Fruit fly (Drosophila melanogaster) whole organism, embryonic: ENCODE data around the gene CG43273.

Experiments
- Awh ChIP-seq: fragments of 200-800 bp; sonication (Bioruptor generic); IDR thresholded peaks from 2 replicates; pipeline ENCODE4, ENCODE4 v1.3.6; 2022; ENCODE audit warnings: missing biosample characterization, missing genetic modification characterization
- CG10209 ChIP-seq: fragments of 200-800 bp; sonication (Bioruptor generic); optimal IDR thresholded peaks from 3 replicates; lab custom pipeline; 2017; ENCODE audit warnings: missing biosample characterization, mild to moderate bottlenecking, missing genetic modification characterization, missing genetic modification reagents
- CG10267 ChIP-seq: fragments of 200-800 bp; sonication (Bioruptor generic); optimal IDR thresholded peaks from 2 replicates; lab custom pipeline; 2018; ENCODE audit warnings: missing biosample characterization, mild to moderate bottlenecking, missing genetic modification characterization, moderate library complexity
- CG12104 ChIP-seq: fragments of 200-800 bp; sonication (Bioruptor generic); optimal IDR thresholded peaks from 3 replicates; lab custom pipeline; 2016; ENCODE audit warnings: missing biosample characterization, missing genetic modification characterization
- CG12391 ChIP-seq: fragments of 200-800 bp; sonication (Bioruptor generic); optimal IDR thresholded peaks from 3 replicates; lab custom pipeline; 2018; ENCODE audit warnings: missing biosample characterization, mild to moderate bottlenecking, missing genetic modification characterization, moderate library complexity
- CG12659 ChIP-seq: fragments of 200-800 bp; sonication (Bioruptor generic); optimal IDR thresholded peaks from 3 replicates; lab custom pipeline; 2017; ENCODE audit warnings: mild to moderate bottlenecking, missing biosample characterization, missing genetic modification reagents, missing genetic modification characterization
- CG13424 ChIP-seq: fragments of 200-800 bp; sonication (Bioruptor generic); optimal IDR thresholded peaks from 2 replicates; lab custom pipeline; 2019; ENCODE audit warnings: missing biosample characterization, mild to moderate bottlenecking, missing genetic modification characterization, moderate library complexity
- CG14710 ChIP-seq: fragments of 200-800 bp; sonication (Bioruptor generic); optimal IDR thresholded peaks from 3 replicates; lab custom pipeline; 2019; ENCODE audit warnings: missing biosample characterization, mild to moderate bottlenecking, missing genetic modification characterization, moderate library complexity
- CG16779 ChIP-seq: fragments of 200-800 bp; sonication (Bioruptor generic); IDR thresholded peaks from 2 replicates; pipeline ENCODE4 v1.3.6; 2022; ENCODE audit warnings: missing biosample characterization, missing genetic modification characterization
- CG17829 ChIP-seq: fragments of 200-800 bp; optimal IDR thresholded peaks from 2 replicates; lab custom pipeline; 2019; ENCODE audit warnings: missing biosample characterization, mild to moderate bottlenecking, missing genetic modification characterization, moderate library complexity
- CG18262 ChIP-seq: fragments of 200-800 bp; optimal IDR thresholded peaks from 3 replicates; lab custom pipeline; 2019; ENCODE audit warnings: missing biosample characterization, mild to moderate bottlenecking, missing genetic modification characterization, moderate library complexity
- CG18764 ChIP-seq: fragments of 200-800 bp; sonication (Bioruptor generic); optimal IDR thresholded peaks from 3 replicates; lab custom pipeline; 2016; ENCODE audit warnings: missing biosample characterization, missing genetic modification characterization
- CG2116 ChIP-seq: fragments of 200-800 bp; sonication (Bioruptor generic); optimal IDR thresholded peaks from 3 replicates; lab custom pipeline; 2018; ENCODE audit warnings: missing biosample characterization, mild to moderate bottlenecking, missing genetic modification characterization
- CG30020 ChIP-seq: fragments of 200-800 bp; optimal IDR thresholded peaks from 2 replicates; lab custom pipeline; 2019; ENCODE audit warnings: missing biosample characterization, mild to moderate bottlenecking, missing genetic modification characterization, moderate library complexity
- CG30403 ChIP-seq: fragments of 200-800 bp; sonication (Bioruptor generic); optimal IDR thresholded peaks from 3 replicates; lab custom pipeline; 2016; ENCODE audit warnings: missing biosample characterization, missing genetic modification characterization
- CG3281 ChIP-seq: fragments of 200-800 bp; sonication (Bioruptor generic); optimal IDR thresholded peaks from 3 replicates; lab custom pipeline; 2017; ENCODE audit warnings: missing biosample characterization, mild to moderate bottlenecking, missing genetic modification characterization
- CG33557 ChIP-seq: fragments of 200-800 bp; sonication (Bioruptor generic); optimal IDR thresholded peaks from 2 replicates; lab custom pipeline; 2019; ENCODE audit warnings: missing biosample characterization, mild to moderate bottlenecking, missing genetic modification characterization, moderate library complexity
- CG4282 ChIP-seq: fragments of 200-800 bp; sonication (Bioruptor generic); optimal IDR thresholded peaks from 2 replicates; lab custom pipeline; 2016; ENCODE audit warnings: missing biosample characterization, missing genetic modification characterization
- CG4854 ChIP-seq: fragments of 200-800 bp; sonication (Bioruptor generic); optimal IDR thresholded peaks from 2 replicates; lab custom pipeline; 2016; ENCODE audit warnings: missing biosample characterization, missing genetic modification characterization, inconsistent platforms
- CG6683 ChIP-seq: fragments of 200-800 bp; sonication (Bioruptor generic); optimal IDR thresholded peaks from 2 replicates; lab custom pipeline; 2017; ENCODE audit warnings: missing biosample characterization, mild to moderate bottlenecking, missing genetic modification characterization, missing genetic modification reagents
- CG9727 ChIP-seq: fragments of 200-800 bp; sonication (Bioruptor generic); optimal IDR thresholded peaks from 3 replicates; lab custom pipeline; 2017; ENCODE audit warnings: missing biosample characterization, mild to moderate bottlenecking, missing genetic modification characterization
- CG9932 ChIP-seq: fragments of 200-800 bp; sonication (Bioruptor generic); IDR thresholded peaks from 2 replicates; pipeline ENCODE4 v1.3.6; 2022; ENCODE audit warnings: missing biosample characterization, missing genetic modification characterization
- Dbx ChIP-seq: fragments of 200-800 bp; sonication (Bioruptor generic); IDR thresholded peaks from 3 replicates; pipeline ENCODE4 v1.3.6; 2022; ENCODE audit warnings: missing biosample characterization, missing genetic modification characterization
- Dek ChIP-seq: fragments of 200-800 bp; sonication (Bioruptor generic); optimal IDR thresholded peaks from 3 replicates; lab custom pipeline; 2019; ENCODE audit warnings: missing biosample characterization, mild to moderate bottlenecking, missing genetic modification characterization, moderate library complexity
- Ets65A ChIP-seq: fragments of 200-800 bp; sonication (Bioruptor generic); peaks from one replicate; lab custom pipeline; 2016; ENCODE audit warnings: missing biosample characterization, missing genetic modification characterization
- Hr3 ChIP-seq: fragments of 200-800 bp; sonication (Bioruptor generic); optimal IDR thresholded peaks from 3 replicates; lab custom pipeline; 2016; ENCODE audit warnings: missing biosample characterization, missing genetic modification characterization
- Meics ChIP-seq: fragments of 200-800 bp; sonication (Bioruptor generic); optimal IDR thresholded peaks from 2 replicates; lab custom pipeline; 2017; ENCODE audit warnings: missing biosample characterization, mild to moderate bottlenecking, missing genetic modification characterization
- Scr ChIP-seq: fragments of 200-800 bp; sonication (Bioruptor generic); IDR thresholded peaks from 2 replicates; pipeline ENCODE4 v1.3.6; 2022; ENCODE audit warnings: missing biosample characterization, missing genetic modification characterization; ENCODE audit not compliant: partially characterized antibody
- Side ChIP-seq: fragments of 200-800 bp; sonication (Bioruptor generic); optimal IDR thresholded peaks from 2 replicates; lab custom pipeline; 2016; ENCODE audit warnings: missing biosample characterization, missing genetic modification characterization
- Trl ChIP-seq, 3 experiments: fragments of >200 bp in 2 of 3; fragments of 200-800 bp in 1 of 3; sonication (Bioruptor generic) in 1 of 3; optimal IDR thresholded peaks; 2 replicates in 1 of 3; 3 replicates in 2 of 3; lab custom pipeline; 2016 to 2017; ENCODE audit warnings: missing biosample characterization in 1 of 3, missing genetic modification characterization in 1 of 3
- Xbp1 ChIP-seq: fragments of 200-800 bp; sonication (Bioruptor generic); optimal IDR thresholded peaks from 3 replicates; lab custom pipeline; 2016; ENCODE audit warnings: missing biosample characterization, mild to moderate bottlenecking, missing genetic modification characterization
- caup ChIP-seq: fragments of 200-800 bp; sonication (Bioruptor generic); optimal IDR thresholded peaks from 3 replicates; lab custom pipeline; 2017; ENCODE audit warnings: missing biosample characterization, mild to moderate bottlenecking, missing genetic modification characterization, moderate library complexity; ENCODE audit not compliant: severe bottlenecking
- cwo ChIP-seq: fragments of 200-800 bp; sonication (Bioruptor generic); optimal IDR thresholded peaks from 3 replicates; lab custom pipeline; 2017; ENCODE audit warnings: missing biosample characterization, missing genetic modification characterization, mild to moderate bottlenecking, moderate library complexity, missing genetic modification reagents
- dan ChIP-seq: fragments of 200-800 bp; sonication (Bioruptor generic); IDR thresholded peaks from 2 replicates; pipeline ENCODE4 v1.3.6; 2022; ENCODE audit warnings: missing biosample characterization, missing genetic modification characterization
- dati ChIP-seq: fragments of 200-800 bp; sonication (Bioruptor generic); IDR thresholded peaks from 2 replicates; pipeline ENCODE4 v1.3.6; 2022; ENCODE audit warnings: missing biosample characterization, missing genetic modification characterization
- dpn ChIP-seq, 2 experiments: fragments of 200-800 bp; sonication (Bioruptor generic); optimal IDR thresholded peaks; 3 replicates each; lab custom pipeline; 2016; ENCODE audit warnings: missing biosample characterization in 2 of 2, missing genetic modification characterization in 2 of 2
- kah ChIP-seq: fragments of 200-800 bp; sonication (Bioruptor generic); optimal IDR thresholded peaks from 2 replicates; lab custom pipeline; 2018; ENCODE audit warnings: missing biosample characterization, mild to moderate bottlenecking, missing genetic modification characterization
- lbe ChIP-seq: fragments of 200-800 bp; sonication (Bioruptor generic); optimal IDR thresholded peaks from 2 replicates; lab custom pipeline; 2016; ENCODE audit warnings: missing biosample characterization, mild to moderate bottlenecking, missing genetic modification characterization
- lola ChIP-seq, 3 experiments: fragments of >200 bp in 2 of 3; fragments of 200-800 bp in 1 of 3; sonication (Bioruptor generic) in 1 of 3; optimal IDR thresholded peaks; 2 replicates each; lab custom pipeline; 2017 to 2019; ENCODE audit warnings: missing biosample characterization in 3 of 3, missing genetic modification characterization in 3 of 3, mild to moderate bottlenecking in 1 of 3, moderate library complexity in 1 of 3
- mld ChIP-seq: fragments of 200-800 bp; sonication (Bioruptor generic); IDR thresholded peaks from 3 replicates; pipeline ENCODE4 v1.3.6; 2022; ENCODE audit warnings: missing biosample characterization, missing genetic modification characterization; ENCODE audit not compliant: partially characterized antibody
- nmo ChIP-seq: fragments of 200-800 bp; sonication (Bioruptor generic); optimal IDR thresholded peaks from 2 replicates; lab custom pipeline; 2018; ENCODE audit warnings: missing biosample characterization, mild to moderate bottlenecking, missing genetic modification characterization, moderate library complexity
- odd ChIP-seq: fragments of 200-800 bp; sonication (Bioruptor generic); optimal IDR thresholded peaks from 2 replicates; lab custom pipeline; 2017; ENCODE audit warnings: missing biosample characterization, mild to moderate bottlenecking, missing genetic modification characterization
- phol ChIP-seq: fragments of 200-800 bp; sonication (Bioruptor generic); optimal IDR thresholded peaks from 3 replicates; lab custom pipeline; 2018; ENCODE audit warnings: missing biosample characterization, mild to moderate bottlenecking, missing genetic modification characterization, moderate library complexity
- pzg ChIP-seq: fragments of 200-800 bp; sonication (Bioruptor generic); optimal IDR thresholded peaks from 3 replicates; lab custom pipeline; 2018; ENCODE audit warnings: missing biosample characterization, mild to moderate bottlenecking, missing genetic modification characterization, moderate library complexity
- run ChIP-seq: fragments of 200-800 bp; sonication (Bioruptor generic); optimal IDR thresholded peaks from 3 replicates; lab custom pipeline; 2018; ENCODE audit warnings: missing biosample characterization, mild to moderate bottlenecking, missing genetic modification characterization
- sc ChIP-seq, 3 experiments: fragments of >200 bp in 2 of 3; fragments of 200-800 bp in 1 of 3; sonication (Bioruptor generic) in 1 of 3; optimal IDR thresholded peaks; 2 replicates in 2 of 3; 3 replicates in 1 of 3; lab custom pipeline; 2017; ENCODE audit warnings: mild to moderate bottlenecking in 1 of 3, missing biosample characterization in 1 of 3, missing genetic modification characterization in 1 of 3, missing genetic modification reagents in 1 of 3
- tll ChIP-seq, 2 experiments: fragments of 200-800 bp in 1 of 2; fragments of >200 bp in 1 of 2; sonication (Bioruptor generic) in 1 of 2; optimal IDR thresholded peaks; 2 replicates each; lab custom pipeline; 2017 to 2019; ENCODE audit warnings: missing biosample characterization in 2 of 2, missing genetic modification characterization in 2 of 2, mild to moderate bottlenecking in 1 of 2, moderate library complexity in 1 of 2

CG43273 gene

dm6 chr3R:24876843-24877457 is 46.8 kb downstream of the CG43273 start, which contains the start of the genes CG11089 and CG31381 (continued):
- TF ChIP-seq Dbx (no peak), Scr (GFP tag; lab: Robert Waterston, UW) (0 out of 2 replicates have a peak, but pooled peaks have one; percentile 4), CG12659 (peak; percentile 44), dpn (GFP tag; optimal IDR thresholded peaks at IDR 0.05; lab: Kevin White, UChicago) (no peak), Xbp1 (GFP tag; lab: Kevin White, UChicago) (no peak), CG33557 (GFP tag; lab: Kevin White, UChicago) (no peak), Trl (optimal IDR thresholded peaks at IDR 0.05; lab: Kevin White, UChicago) (no peak), Trl (GFP tag; optimal IDR thresholded peaks at IDR 0.05; lab: Kevin White, UChicago) (no peak), CG6683 (peak; percentile 14), CG13424 (peak; percentile 25), lola (GFP tag; optimal IDR thresholded peaks at IDR 0.05; lab: Kevin White, UChicago) (no peak), CG12104 (GFP tag; lab: Kevin White, UChicago) (peak; percentile 38), Meics (GFP tag; lab: Kevin White, UChicago) (peak; percentile 32), CG9727 (GFP tag; lab: Kevin White, UChicago) (peak; percentile 46), CG17829 (tag; lab: Kevin White, UChicago) (peak; percentile 39), CG18764 (GFP tag; lab: Kevin White, UChicago) (no peak), tll (GFP tag; optimal IDR thresholded peaks at IDR 0.05; lab: Kevin White, UChicago) (no peak), CG18262 (tag; lab: Kevin White, UChicago) (no peak), odd (no peak), cwo (GFP tag; lab: Kevin White, UChicago) (peak; percentile 94), pzg (peak; percentile 50), Side (GFP tag; lab: Kevin White, UChicago) (no peak), mld (GFP tag; lab: Robert Waterston, UW) (no peak), Awh (GFP tag; lab: Robert Waterston, UW) (no peak; the same call in 1 of the 2 replicates), CG30403 (GFP tag; lab: Kevin White, UChicago) (no peak), CG10267 (tag; lab: Kevin White, UChicago) (peak; percentile 45), run (peak; percentile 37), kah (GFP tag; lab: Kevin White, UChicago) (peak; percentile 99), CG14710 (tag; lab: Kevin White, UChicago) (peak; percentile 100), Dek (peak; percentile 32), CG12391 (tag; lab: Kevin White, UChicago) (peak; percentile 61), dati (GFP tag; lab: Robert Waterston, UW) (no peak), caup (GFP tag; lab: Kevin White, UChicago) (peak; percentile 45), CG2116 (GFP tag; lab: Kevin White, UChicago) (peak; percentile 5), CG4282 (no peak), Hr3 (GFP tag; lab: Kevin White, UChicago) (no peak), CG10209 (GFP tag; lab: Kevin White, UChicago) (no peak), nmo (GFP tag; lab: Kevin White, UChicago) (peak; percentile 36), CG30020 (tag; lab: Kevin White, UChicago) (peak; percentile 2), CG3281 (GFP tag; lab: Kevin White, UChicago) (peak; percentile 5), CG4854 (GFP tag; lab: Kevin White, UChicago) (peak; percentile 97), CG9932 (no peak), CG16779 (no peak), phol (tag; lab: Kevin White, UChicago) (peak; percentile 21), dan (GFP tag; lab: Robert Waterston, UW) (no peak), sc (optimal IDR thresholded peaks at IDR 0.05; lab: Kevin White, UChicago) (no peak), sc (GFP tag; optimal IDR thresholded peaks at IDR 0.05; lab: Kevin White, UChicago) (no peak), Ets65A (GFP tag; lab: Kevin White, UChicago) (peak; percentile 14), lbe (peak; percentile 4)
